Fruit fly (Drosophila melanogaster) whole organism, prepupa: ENCODE results near the gene brm.

Experiments
- Blimp-1 ChIP-seq: fragments of 200-800 bp; sonication (Bioruptor generic); optimal IDR thresholded peaks from 3 replicates; lab custom pipeline; 2017; ENCODE audit warnings: missing biosample characterization, missing genetic modification characterization, mild to moderate bottlenecking, moderate library complexity, missing genetic modification reagents
- CG10631 ChIP-seq: fragments of 200-800 bp; sonication (Bioruptor generic); optimal IDR thresholded peaks from 2 replicates; lab custom pipeline; 2016; ENCODE audit warnings: missing biosample characterization, missing genetic modification characterization
- CG11294 ChIP-seq: fragments of 200-800 bp; sonication (Bioruptor generic); IDR thresholded peaks from 2 replicates; pipeline ENCODE4 v1.3.6; 2022; ENCODE audit warnings: missing biosample characterization, missing genetic modification characterization
- CG15336 ChIP-seq: fragments of 200-800 bp; sonication (Bioruptor generic); IDR thresholded peaks from 2 replicates; pipeline ENCODE4 v1.3.6; 2022; ENCODE audit warnings: missing biosample characterization, missing genetic modification characterization
- CG3032 ChIP-seq: fragments of 200-800 bp; optimal IDR thresholded peaks from 2 replicates; lab custom pipeline; 2019; ENCODE audit warnings: missing biosample characterization, mild to moderate bottlenecking, missing genetic modification characterization, moderate library complexity
- CG31627 ChIP-seq: fragments of 200-800 bp; sonication (Bioruptor generic); optimal IDR thresholded peaks from 3 replicates; lab custom pipeline; 2016; ENCODE audit warnings: missing biosample characterization, missing genetic modification characterization
- CG34406 ChIP-seq: fragments of 200-800 bp; sonication (Bioruptor generic); optimal IDR thresholded peaks from 3 replicates; lab custom pipeline; 2016; ENCODE audit warnings: missing biosample characterization, missing genetic modification characterization
- CG4318 ChIP-seq: fragments of 200-800 bp; sonication (Bioruptor generic); optimal IDR thresholded peaks from 3 replicates; lab custom pipeline; 2017; ENCODE audit warnings: missing biosample characterization, mild to moderate bottlenecking, missing genetic modification characterization
- CG6163 ChIP-seq: fragments of 200-800 bp; sonication (Bioruptor generic); IDR thresholded peaks from 3 replicates; pipeline ENCODE4 v1.3.6; 2022; ENCODE audit warnings: missing biosample characterization, missing genetic modification characterization
- CG6808 ChIP-seq: fragments of 200-800 bp; sonication (Bioruptor generic); optimal IDR thresholded peaks from 3 replicates; lab custom pipeline; 2017; ENCODE audit warnings: missing biosample characterization, missing genetic modification characterization, mild to moderate bottlenecking, moderate library complexity, missing genetic modification reagents
- CG6854 ChIP-seq: fragments of 200-800 bp; sonication (Bioruptor generic); optimal IDR thresholded peaks from 2 replicates; lab custom pipeline; 2017; ENCODE audit warnings: missing biosample characterization, mild to moderate bottlenecking, missing genetic modification characterization
- CG7368 ChIP-seq: fragments of 200-800 bp; sonication (Bioruptor generic); optimal IDR thresholded peaks from 3 replicates; lab custom pipeline; 2016; ENCODE audit warnings: missing biosample characterization, missing genetic modification characterization
- CG8119 ChIP-seq: fragments of 200-800 bp; sonication (Bioruptor generic); IDR thresholded peaks from 3 replicates; pipeline ENCODE4 v1.3.6; 2022; ENCODE audit warnings: missing biosample characterization, missing genetic modification characterization
- CG8632 ChIP-seq: fragments of 200-800 bp; sonication (Bioruptor generic); optimal IDR thresholded peaks from 3 replicates; lab custom pipeline; 2016; ENCODE audit warnings: missing biosample characterization, missing genetic modification characterization
- CG9139 ChIP-seq: fragments of 200-800 bp; sonication (Bioruptor generic); optimal IDR thresholded peaks from 3 replicates; lab custom pipeline; 2017; ENCODE audit warnings: missing biosample characterization, mild to moderate bottlenecking, missing genetic modification characterization
- Eip78C ChIP-seq: fragments of 200-800 bp; sonication (Bioruptor generic); peaks from one replicate; lab custom pipeline; 2016; ENCODE audit warnings: missing biosample characterization, missing genetic modification characterization
- Eip93F ChIP-seq: fragments of 200-800 bp; sonication (Bioruptor generic); optimal IDR thresholded peaks from 2 replicates; lab custom pipeline; 2016; ENCODE audit warnings: missing biosample characterization, mild to moderate bottlenecking, missing genetic modification characterization
- Gug ChIP-seq: fragments of 200-800 bp; sonication (Bioruptor generic); IDR thresholded peaks from 2 replicates; pipeline ENCODE4 v1.3.6; 2022; ENCODE audit warnings: missing biosample characterization, missing genetic modification characterization
- Hr38 ChIP-seq: sonication (Bioruptor generic); optimal IDR thresholded peaks from 2 replicates; lab custom pipeline; 2016; ENCODE audit warnings: missing biosample characterization, missing genetic modification characterization
- Lpt ChIP-seq: fragments of 200-800 bp; sonication (Bioruptor generic); optimal IDR thresholded peaks from 3 replicates; lab custom pipeline; 2016; ENCODE audit warnings: missing biosample characterization, missing genetic modification characterization
- Met ChIP-seq: fragments of 200-800 bp; sonication (Bioruptor generic); optimal IDR thresholded peaks from 3 replicates; lab custom pipeline; 2016; ENCODE audit warnings: missing biosample characterization, missing genetic modification characterization
- Smox ChIP-seq: fragments of 200-800 bp; sonication (Bioruptor generic); optimal IDR thresholded peaks from 3 replicates; lab custom pipeline; 2016; ENCODE audit warnings: missing biosample characterization, missing genetic modification characterization
- Sox102F ChIP-seq: fragments of 200-800 bp; sonication (Bioruptor generic); optimal IDR thresholded peaks from 2 replicates; lab custom pipeline; 2016; ENCODE audit warnings: missing biosample characterization, mild to moderate bottlenecking, missing genetic modification characterization
- Sox14 ChIP-seq: fragments of 200-800 bp; sonication (Bioruptor generic); optimal IDR thresholded peaks from 3 replicates; lab custom pipeline; 2016; ENCODE audit warnings: missing biosample characterization, missing genetic modification characterization
- achi ChIP-seq: fragments of 200-800 bp; sonication (Bioruptor generic); optimal IDR thresholded peaks from 3 replicates; lab custom pipeline; 2016; ENCODE audit warnings: missing biosample characterization, missing genetic modification characterization
- cyc ChIP-seq: fragments of 200-800 bp; sonication (Bioruptor generic); optimal IDR thresholded peaks from 3 replicates; lab custom pipeline; 2016; ENCODE audit warnings: missing biosample characterization, missing genetic modification characterization
- dac ChIP-seq: fragments of 200-800 bp; sonication (Bioruptor generic); optimal IDR thresholded peaks from 2 replicates; lab custom pipeline; 2017; ENCODE audit warnings: missing biosample characterization, mild to moderate bottlenecking, missing genetic modification characterization
- dsx ChIP-seq: fragments of 200-800 bp; optimal IDR thresholded peaks from 3 replicates; lab custom pipeline; 2019; ENCODE audit warnings: missing biosample characterization, mild to moderate bottlenecking, missing genetic modification characterization, moderate library complexity; ENCODE audit not compliant: poor library complexity, severe bottlenecking
- eg ChIP-seq: fragments of 200-800 bp; sonication (Bioruptor generic); IDR thresholded peaks from 3 replicates; pipeline ENCODE4 v1.3.6; 2022; ENCODE audit warnings: missing biosample characterization, missing genetic modification characterization
- esn ChIP-seq: fragments of 200-800 bp; sonication (Bioruptor generic); optimal IDR thresholded peaks from 2 replicates; lab custom pipeline; 2016; ENCODE audit warnings: missing biosample characterization, mild to moderate bottlenecking, missing genetic modification characterization, moderate library complexity
- fd59A ChIP-seq: fragments of 200-800 bp; sonication (Bioruptor generic); optimal IDR thresholded peaks from 2 replicates; lab custom pipeline; 2017; ENCODE audit warnings: missing biosample characterization, mild to moderate bottlenecking, missing genetic modification characterization, missing genetic modification reagents
- fkh ChIP-seq: fragments of 200-800 bp; sonication (Bioruptor generic); optimal IDR thresholded peaks from 3 replicates; lab custom pipeline; 2017; ENCODE audit warnings: missing biosample characterization, mild to moderate bottlenecking, missing genetic modification characterization, moderate library complexity
- lz ChIP-seq: fragments of 200-800 bp; sonication (Bioruptor generic); optimal IDR thresholded peaks from 3 replicates; lab custom pipeline; 2016; ENCODE audit warnings: missing biosample characterization, missing genetic modification characterization
- pdm3 ChIP-seq: fragments of 200-800 bp; sonication (Bioruptor generic); optimal IDR thresholded peaks from 3 replicates; lab custom pipeline; 2016; ENCODE audit warnings: missing biosample characterization, missing genetic modification characterization
- salr ChIP-seq, 2 experiments: fragments of 200-800 bp; sonication (Bioruptor generic); optimal IDR thresholded peaks; 3 replicates each; lab custom pipeline; 2016 to 2018; ENCODE audit warnings: missing biosample characterization in 2 of 2, missing genetic modification characterization in 2 of 2, mild to moderate bottlenecking in 1 of 2
- ss ChIP-seq, 2 experiments: fragments of 200-800 bp; sonication (Bioruptor generic); optimal IDR thresholded peaks; 2 replicates in 1 of 2; 3 replicates in 1 of 2; lab custom pipeline; 2017 to 2018; ENCODE audit warnings: mild to moderate bottlenecking in 2 of 2, missing biosample characterization in 2 of 2, missing genetic modification characterization in 2 of 2, moderate library complexity in 1 of 2
- topi ChIP-seq: fragments of 200-800 bp; sonication (Bioruptor generic); optimal IDR thresholded peaks from 3 replicates; lab custom pipeline; 2016; ENCODE audit warnings: missing biosample characterization, missing genetic modification characterization
- vri ChIP-seq: fragments of 200-800 bp; sonication (Bioruptor generic); optimal IDR thresholded peaks from 3 replicates; lab custom pipeline; 2016; ENCODE audit warnings: missing biosample characterization, mild to moderate bottlenecking, missing genetic modification characterization

The brm gene

DNA sequence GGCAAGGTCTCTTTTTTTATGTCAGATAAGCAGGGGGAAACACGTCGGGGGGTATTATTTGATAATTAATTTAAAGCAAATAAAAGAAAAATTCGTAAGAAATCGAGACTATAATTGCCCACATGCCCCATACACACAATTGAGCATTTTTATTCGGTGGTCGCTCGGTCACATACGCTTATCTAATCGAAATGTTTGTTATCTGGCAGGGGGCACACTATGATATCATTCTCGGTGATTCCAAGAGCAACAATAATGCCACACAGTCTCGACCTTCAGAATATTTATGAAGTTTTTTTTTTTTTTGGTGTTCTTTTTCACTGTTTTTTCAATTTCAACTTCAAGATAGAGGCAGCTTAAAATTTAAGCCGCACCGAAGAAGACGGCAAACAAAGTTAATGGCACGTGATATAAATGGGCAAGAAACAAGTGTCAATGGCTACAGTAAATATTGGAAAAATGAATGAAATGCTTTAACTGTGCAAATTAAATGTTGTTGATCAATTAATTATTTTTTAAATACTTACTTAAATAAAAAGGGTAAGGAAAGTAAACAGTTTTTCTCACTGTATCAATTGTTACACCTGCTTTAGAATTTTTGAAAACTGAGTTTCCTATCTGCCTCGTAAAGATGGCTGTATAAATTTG is 16.8 kb upstream of the brm start:
- peak; percentile 38 for TF ChIP-seq esn (GFP tag; lab: Kevin White, UChicago)
- TF ChIP-seq dsx (GFP tag; lab: Kevin White, UChicago) = no peak
- TF ChIP-seq CG11294 (GFP tag; lab: Robert Waterston, UW) = no peak
- no peak for TF ChIP-seq CG9139
- TF ChIP-seq CG6808 = no peak
- TF ChIP-seq Blimp-1 = no peak
- TF ChIP-seq fkh (GFP tag; lab: Kevin White, UChicago) = peak; percentile 79
- no peak for TF ChIP-seq Lpt (GFP tag; lab: Kevin White, UChicago)
- TF ChIP-seq vri (GFP tag; lab: Kevin White, UChicago) = peak; percentile 76
- TF ChIP-seq CG8632 (GFP tag; lab: Kevin White, UChicago) = peak; percentile 37
- TF ChIP-seq fd59A (GFP tag; lab: Kevin White, UChicago) = no peak
- TF ChIP-seq Hr38 (GFP tag; lab: Kevin White, UChicago) = no peak
- peak; percentile 69 for TF ChIP-seq Eip78C (GFP tag; lab: Kevin White, UChicago)
- peak; percentile 32 for TF ChIP-seq Met (GFP tag; lab: Kevin White, UChicago)

- TF ChIP-seq Eip93F (GFP tag; lab: Kevin White, UChicago) (no peak), Sox102F (GFP tag; lab: Kevin White, UChicago) (no peak), CG7368 (no peak), esn (GFP tag; lab: Kevin White, UChicago) (no peak), Gug (GFP tag; lab: Robert Waterston, UW) (no peak), CG34406 (GFP tag; lab: Kevin White, UChicago) (no peak), CG9139 (no peak), Hr38 (GFP tag; lab: Kevin White, UChicago) (no peak), eg (GFP tag; lab: Robert Waterston, UW) (no peak), fkh (GFP tag; lab: Kevin White, UChicago) (no peak), topi (GFP tag; lab: Kevin White, UChicago) (no peak), CG3032 (tag; lab: Kevin White, UChicago) (no peak)
Measured at dm6 chr3L:15998217-15998616, 15.5 kb upstream of the brm start.

dm6 chr3L:15996019-15996418 is 13.3 kb upstream of the brm start:
- TF ChIP-seq Hr38 (GFP tag; lab: Kevin White, UChicago) = no peak
- no peak for TF ChIP-seq pdm3 (GFP tag; lab: Kevin White, UChicago)
- no peak for TF ChIP-seq CG10631
- no peak for TF ChIP-seq lz
- TF ChIP-seq CG6808 = no peak
- no peak for TF ChIP-seq esn (GFP tag; lab: Kevin White, UChicago)
- no peak for TF ChIP-seq fkh (GFP tag; lab: Kevin White, UChicago)
- no peak for TF ChIP-seq CG8119 (GFP tag; lab: Robert Waterston, UW)

DNA sequence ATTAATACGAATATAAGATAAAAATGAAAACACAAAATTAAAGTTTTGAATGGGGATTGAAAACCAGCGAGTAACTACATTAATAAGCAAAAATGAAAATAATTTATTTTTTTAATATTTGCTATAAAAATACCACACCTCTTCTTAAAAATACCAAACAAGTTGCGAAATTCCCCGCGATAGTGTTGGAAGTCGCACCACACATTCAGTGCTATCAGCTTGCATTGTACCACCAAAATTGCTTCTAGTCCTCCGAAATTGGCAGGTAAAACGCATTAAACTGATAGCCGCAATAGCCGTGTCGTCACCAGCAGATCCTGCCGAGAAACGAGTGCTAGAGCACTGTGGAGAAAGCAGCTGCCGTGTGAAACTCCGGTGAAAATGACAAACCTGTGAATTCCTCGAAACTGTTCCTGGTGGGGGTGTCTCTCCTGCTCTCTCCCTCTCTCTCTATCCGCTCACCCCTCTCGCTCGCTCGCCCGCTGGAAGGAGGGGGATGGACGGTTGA is 5.4 kb upstream of the brm start, which contains the start of gene Hip14:
Hip14 (plus strand) TSS at position 198 of the 508 bp plus-strand sequence.
- no peak for TF ChIP-seq dac (GFP tag; lab: Kevin White, UChicago)
- TF ChIP-seq vri (GFP tag; lab: Kevin White, UChicago) = peak; percentile 66
- TF ChIP-seq lz = peak; percentile 33
- no peak for TF ChIP-seq Eip93F (GFP tag; lab: Kevin White, UChicago)
- TF ChIP-seq cyc (GFP tag; lab: Kevin White, UChicago) = peak; percentile 12
- peak; percentile 15 for TF ChIP-seq Sox14 (GFP tag; lab: Kevin White, UChicago)
- TF ChIP-seq salr (GFP tag; optimal IDR thresholded peaks at IDR 0.05; lab: Kevin White, UChicago) = no peak
- TF ChIP-seq CG34406 (GFP tag; lab: Kevin White, UChicago) = no peak
- no peak for TF ChIP-seq ss (GFP tag; optimal IDR thresholded peaks at IDR 0.05; lab: Kevin White, UChicago)
- no peak for TF ChIP-seq Smox (GFP tag; lab: Kevin White, UChicago)
- TF ChIP-seq topi (GFP tag; lab: Kevin White, UChicago) = peak; percentile 32
- TF ChIP-seq CG6854 (GFP tag; lab: Kevin White, UChicago) = peak; percentile 59
- TF ChIP-seq Sox102F (GFP tag; lab: Kevin White, UChicago) = no peak
- TF ChIP-seq fkh (GFP tag; lab: Kevin White, UChicago) = no peak
- TF ChIP-seq CG4318 (GFP tag; lab: Kevin White, UChicago) = no peak
- TF ChIP-seq dsx (GFP tag; lab: Kevin White, UChicago) = peak; percentile 0
- TF ChIP-seq CG15336 = peak; percentile 35; the same call in 1 of the 2 replicates
- TF ChIP-seq CG3032 (tag; lab: Kevin White, UChicago) = peak; percentile 11
- TF ChIP-seq achi (GFP tag; lab: Kevin White, UChicago) = no peak
- no peak for TF ChIP-seq CG6163 (GFP tag; lab: Robert Waterston, UW)
- no peak for TF ChIP-seq eg (GFP tag; lab: Robert Waterston, UW)
- TF ChIP-seq CG7368 = no peak
- TF ChIP-seq Eip78C (GFP tag; lab: Kevin White, UChicago) = peak; percentile 43
- peak; percentile 36 for TF ChIP-seq esn (GFP tag; lab: Kevin White, UChicago)
- peak; percentile 19 for TF ChIP-seq CG31627 (GFP tag; lab: Kevin White, UChicago)
- TF ChIP-seq CG9139 = no peak
